Fruit fly (Drosophila melanogaster): ENCODE results near the gene CG5004.

Gene CG5004

dm6 chrX:17113324-17113723 is 5.9 kb downstream of the CG5004 start:
- TF ChIP-seq lola (GFP tag; optimal IDR thresholded peaks at IDR 0.05) (no peak), OdsH (GFP tag; optimal IDR thresholded peaks at IDR 0.05) (peak; percentile 48), HLH106 (tag; optimal IDR thresholded peaks at IDR 0.05) (peak; percentile 44), psq (GFP tag; optimal IDR thresholded peaks at IDR 0.05) (peak; percentile 61), foxo (GFP tag; optimal IDR thresholded peaks at IDR 0.05) (peak in 1 of 2 experiments; percentile 38), Sp1 (GFP tag; optimal IDR thresholded peaks at IDR 0.05) (peak; percentile 62), Hr78 (GFP tag; optimal IDR thresholded peaks at IDR 0.05) (no peak), rgr (GFP tag; optimal IDR thresholded peaks at IDR 0.05) (peak; percentile 50)

- no peak for TF ChIP-seq ey (GFP tag; optimal IDR thresholded peaks at IDR 0.05)
- no peak for TF ChIP-seq sage (GFP tag; optimal IDR thresholded peaks at IDR 0.05)
- TF ChIP-seq Rel (GFP tag; optimal IDR thresholded peaks at IDR 0.05): no peak
- TF ChIP-seq Rel (tag; optimal IDR thresholded peaks at IDR 0.05): no peak
- TF ChIP-seq Vsx2 (GFP tag; optimal IDR thresholded peaks at IDR 0.05; ENCODE audit: partially characterized antibody): no peak
- no peak for TF ChIP-seq pan (optimal IDR thresholded peaks at IDR 0.05)
- no peak for TF ChIP-seq Abd-B (GFP tag; optimal IDR thresholded peaks at IDR 0.05)
- TF ChIP-seq rgr (GFP tag; optimal IDR thresholded peaks at IDR 0.05): peak; percentile 11
- TF ChIP-seq jim (GFP tag; optimal IDR thresholded peaks at IDR 0.05): no peak
- no peak for TF ChIP-seq Jra (GFP tag; optimal IDR thresholded peaks at IDR 0.05)
- peak; percentile 8 for TF ChIP-seq psq (GFP tag; optimal IDR thresholded peaks at IDR 0.05)
- no peak for TF ChIP-seq woc (GFP tag; optimal IDR thresholded peaks at IDR 0.05)
- peak; percentile 26 for TF ChIP-seq HLH106 (tag; optimal IDR thresholded peaks at IDR 0.05)
- TF ChIP-seq lola (GFP tag; optimal IDR thresholded peaks at IDR 0.05): no peak
- no peak for TF ChIP-seq GATAd (GFP tag; optimal IDR thresholded peaks at IDR 0.05)
- peak; percentile 33 for TF ChIP-seq dmrt93B (GFP tag; optimal IDR thresholded peaks at IDR 0.05)
- TF ChIP-seq fru (GFP tag; optimal IDR thresholded peaks at IDR 0.05): peak; percentile 40
- TF ChIP-seq Hr78 (GFP tag; optimal IDR thresholded peaks at IDR 0.05): no peak
- peak; percentile 1 for TF ChIP-seq Sp1 (GFP tag; optimal IDR thresholded peaks at IDR 0.05)
- TF ChIP-seq CrebA (GFP tag; optimal IDR thresholded peaks at IDR 0.05; ENCODE audit: borderline replicate concordance): no peak
- TF ChIP-seq Hnf4 (GFP tag; optimal IDR thresholded peaks at IDR 0.05): no peak
- TF ChIP-seq usp (GFP tag; optimal IDR thresholded peaks at IDR 0.05): no peak
- no peak for TF ChIP-seq dsf (GFP tag; optimal IDR thresholded peaks at IDR 0.05; ENCODE audit: borderline replicate concordance)
- TF ChIP-seq h (GFP tag; optimal IDR thresholded peaks at IDR 0.05): peak; percentile 40
- TF ChIP-seq Dif (GFP tag; optimal IDR thresholded peaks at IDR 0.05; ENCODE audit: partially characterized antibody): no peak
- no peak for TF ChIP-seq tai (GFP tag; optimal IDR thresholded peaks at IDR 0.05)
- peak; percentile 7 for TF ChIP-seq sv (GFP tag; optimal IDR thresholded peaks at IDR 0.05)
- no peak for TF ChIP-seq dl (GFP tag; optimal IDR thresholded peaks at IDR 0.05; ENCODE audit: insufficient read depth in 1 of 2, partially characterized antibody in 2 of 2)
- peak; percentile 29 for TF ChIP-seq CG32264 (GFP tag; optimal IDR thresholded peaks at IDR 0.05)
- peak; percentile 1 for TF ChIP-seq CG9705 (GFP tag; optimal IDR thresholded peaks at IDR 0.05)
- peak in 1 of 2 experiments; percentile 52 for TF ChIP-seq foxo (GFP tag; optimal IDR thresholded peaks at IDR 0.05)
- TF ChIP-seq Myc (optimal IDR thresholded peaks at IDR 0.05): no peak
- TF ChIP-seq br (GFP tag; optimal IDR thresholded peaks at IDR 0.05): no peak
- peak; percentile 94 for TF ChIP-seq Hr83 (GFP tag; optimal IDR thresholded peaks at IDR 0.05; ENCODE audit: poor library complexity, severe bottlenecking)
- TF ChIP-seq OdsH (GFP tag; optimal IDR thresholded peaks at IDR 0.05): no peak
- TF ChIP-seq N (GFP tag; optimal IDR thresholded peaks at IDR 0.05): no peak
- TF ChIP-seq brk (GFP tag; optimal IDR thresholded peaks at IDR 0.05): no peak
These were observed 14.2 kb downstream of the CG5004 start for dm6 chrX:17121600-17121999.

- TF ChIP-seq HLH106 (tag; optimal IDR thresholded peaks at IDR 0.05): no peak
- no peak for TF ChIP-seq pan (optimal IDR thresholded peaks at IDR 0.05)
- TF ChIP-seq h (GFP tag; optimal IDR thresholded peaks at IDR 0.05): no peak
- TF ChIP-seq Vsx2 (GFP tag; optimal IDR thresholded peaks at IDR 0.05; ENCODE audit: partially characterized antibody): no peak
- no peak for TF ChIP-seq woc (GFP tag; optimal IDR thresholded peaks at IDR 0.05)
- no peak for TF ChIP-seq Dfd (GFP tag; optimal IDR thresholded peaks at IDR 0.05)
- TF ChIP-seq psq (GFP tag; optimal IDR thresholded peaks at IDR 0.05): no peak
- TF ChIP-seq Sp1 (GFP tag; optimal IDR thresholded peaks at IDR 0.05): no peak
- TF ChIP-seq CG9705 (GFP tag; optimal IDR thresholded peaks at IDR 0.05): no peak
- TF ChIP-seq OdsH (GFP tag; optimal IDR thresholded peaks at IDR 0.05): no peak
- no peak for TF ChIP-seq usp (GFP tag; optimal IDR thresholded peaks at IDR 0.05)
- no peak for TF ChIP-seq jim (GFP tag; optimal IDR thresholded peaks at IDR 0.05)
- no peak for TF ChIP-seq GATAd (GFP tag; optimal IDR thresholded peaks at IDR 0.05)
- no peak for TF ChIP-seq CG32264 (GFP tag; optimal IDR thresholded peaks at IDR 0.05)
- TF ChIP-seq dsf (GFP tag; optimal IDR thresholded peaks at IDR 0.05; ENCODE audit: borderline replicate concordance): no peak
These were observed 15.2 kb downstream of the CG5004 start for dm6 chrX:17122425-17123094.

Measured in whole organism, wandering third instar larva.